Fruit fly (Drosophila melanogaster) whole organism, prepupa: Measurements from ENCODE around the gene Sodq.

Source experiments
- CG6163 ChIP-seq: fragments of 200-800 bp; sonication (Bioruptor generic); IDR thresholded peaks from 3 replicates; pipeline ENCODE4 v1.3.6; 2022; ENCODE audit warnings: missing biosample characterization, missing genetic modification characterization
- fd59A ChIP-seq: fragments of 200-800 bp; sonication (Bioruptor generic); optimal IDR thresholded peaks from 2 replicates; lab custom pipeline; 2017; ENCODE audit warnings: missing biosample characterization, mild to moderate bottlenecking, missing genetic modification characterization, missing genetic modification reagents
- vri ChIP-seq: fragments of 200-800 bp; sonication (Bioruptor generic); optimal IDR thresholded peaks from 3 replicates; lab custom pipeline; 2016; ENCODE audit warnings: missing biosample characterization, mild to moderate bottlenecking, missing genetic modification characterization

dm6 chr3R:25919912-25920311, 24.3 kb downstream of the Sodq start:
- TF ChIP-seq fd59A (no peak), vri (GFP tag; lab: Kevin White, UChicago) (no peak), CG6163 (no peak)
